Fruit fly (Drosophila melanogaster) whole organism, adult: Measurements from ENCODE around the gene Efr.

ENCODE experiments used
- CG11617 ChIP-seq: fragments of 200-800 bp; sonication (Bioruptor generic); optimal IDR thresholded peaks from 2 replicates; lab custom pipeline; 2017; ENCODE audit warnings: mild to moderate bottlenecking, missing biosample characterization, missing genetic modification reagents, missing genetic modification characterization
- CG12768 ChIP-seq: fragments of 200-800 bp; sonication (Bioruptor generic); optimal IDR thresholded peaks from 2 replicates; lab custom pipeline; 2017; ENCODE audit warnings: missing biosample characterization, missing genetic modification characterization, mild to moderate bottlenecking, moderate library complexity, missing genetic modification reagents
- CG14711 ChIP-seq: fragments of 200-800 bp; sonication (Bioruptor generic); optimal IDR thresholded peaks from 2 replicates; lab custom pipeline; 2018; ENCODE audit warnings: missing biosample characterization, mild to moderate bottlenecking, missing genetic modification characterization, moderate library complexity
- CG1620 ChIP-seq: fragments of 200-800 bp; sonication (Bioruptor generic); optimal IDR thresholded peaks from 2 replicates; lab custom pipeline; 2016; ENCODE audit warnings: missing biosample characterization, missing genetic modification characterization
- CG33017 ChIP-seq: fragments of 200-800 bp; sonication (Bioruptor generic); optimal IDR thresholded peaks from 2 replicates; lab custom pipeline; 2018; ENCODE audit warnings: missing biosample characterization, mild to moderate bottlenecking, missing genetic modification characterization, moderate library complexity
- CG5204 ChIP-seq: fragments of 200-800 bp; sonication (Bioruptor generic); optimal IDR thresholded peaks from 2 replicates; lab custom pipeline; 2016; ENCODE audit warnings: missing biosample characterization, missing genetic modification characterization
- CG7045 ChIP-seq: fragments of 200-800 bp; sonication (Bioruptor generic); optimal IDR thresholded peaks from 2 replicates; lab custom pipeline; 2017; ENCODE audit warnings: missing biosample characterization, mild to moderate bottlenecking, missing genetic modification characterization
- CG7101 ChIP-seq: fragments of 200-800 bp; sonication (Bioruptor generic); optimal IDR thresholded peaks from 2 replicates; lab custom pipeline; 2018; ENCODE audit warnings: missing biosample characterization, mild to moderate bottlenecking, missing genetic modification characterization, moderate library complexity
- Clk ChIP-seq: fragments of 200-800 bp; sonication (Bioruptor generic); optimal IDR thresholded peaks from 2 replicates; lab custom pipeline; 2017; ENCODE audit warnings: missing biosample characterization, missing genetic modification characterization
- Crg-1 ChIP-seq: fragments of 200-800 bp; sonication (Bioruptor generic); optimal IDR thresholded peaks from 2 replicates; lab custom pipeline; 2016; ENCODE audit warnings: missing biosample characterization, missing genetic modification characterization
- Hr96 ChIP-seq: fragments of 200-800 bp; sonication (Bioruptor generic); optimal IDR thresholded peaks from 2 replicates; lab custom pipeline; 2016; ENCODE audit warnings: missing biosample characterization, missing genetic modification characterization
- Mnt ChIP-seq: fragments of 200-800 bp; sonication (Bioruptor generic); optimal IDR thresholded peaks from 2 replicates; lab custom pipeline; 2016; ENCODE audit warnings: missing biosample characterization, mild to moderate bottlenecking, missing genetic modification characterization
- bab1 ChIP-seq: fragments of 200-800 bp; sonication (Bioruptor generic); optimal IDR thresholded peaks from 3 replicates; lab custom pipeline; 2019; ENCODE audit warnings: missing biosample characterization, mild to moderate bottlenecking, missing genetic modification characterization, moderate library complexity
- cic ChIP-seq: fragments of 200-800 bp; sonication (Bioruptor generic); optimal IDR thresholded peaks from 2 replicates; lab custom pipeline; 2017; ENCODE audit warnings: missing biosample characterization, mild to moderate bottlenecking, missing genetic modification characterization, moderate library complexity
- cnc ChIP-seq, 2 experiments: fragments of >200 bp; optimal IDR thresholded peaks; 2 replicates each; lab custom pipeline; 2017
- kay ChIP-seq: fragments of 200-800 bp; sonication (Bioruptor generic); peaks from one replicate; lab custom pipeline; 2016; ENCODE audit warnings: missing biosample characterization, missing genetic modification characterization, borderline replicate concordance
- ovo ChIP-seq: fragments of 200-800 bp; sonication (Bioruptor generic); optimal IDR thresholded peaks from 2 replicates; lab custom pipeline; 2016; ENCODE audit warnings: missing biosample characterization, missing genetic modification characterization
- pad ChIP-seq: fragments of 200-800 bp; sonication (Bioruptor generic); optimal IDR thresholded peaks from 3 replicates; lab custom pipeline; 2017; ENCODE audit warnings: missing biosample characterization, missing genetic modification characterization, mild to moderate bottlenecking, moderate library complexity, missing genetic modification reagents
- tj ChIP-seq: fragments of 200-800 bp; sonication (Bioruptor generic); optimal IDR thresholded peaks from 3 replicates; lab custom pipeline; 2017; ENCODE audit warnings: missing biosample characterization, mild to moderate bottlenecking, missing genetic modification characterization, moderate library complexity
- toe ChIP-seq: fragments of 200-800 bp; sonication (Bioruptor generic); optimal IDR thresholded peaks from 2 replicates; lab custom pipeline; 2016; ENCODE audit warnings: missing biosample characterization, missing genetic modification characterization

The Efr gene

DNA sequence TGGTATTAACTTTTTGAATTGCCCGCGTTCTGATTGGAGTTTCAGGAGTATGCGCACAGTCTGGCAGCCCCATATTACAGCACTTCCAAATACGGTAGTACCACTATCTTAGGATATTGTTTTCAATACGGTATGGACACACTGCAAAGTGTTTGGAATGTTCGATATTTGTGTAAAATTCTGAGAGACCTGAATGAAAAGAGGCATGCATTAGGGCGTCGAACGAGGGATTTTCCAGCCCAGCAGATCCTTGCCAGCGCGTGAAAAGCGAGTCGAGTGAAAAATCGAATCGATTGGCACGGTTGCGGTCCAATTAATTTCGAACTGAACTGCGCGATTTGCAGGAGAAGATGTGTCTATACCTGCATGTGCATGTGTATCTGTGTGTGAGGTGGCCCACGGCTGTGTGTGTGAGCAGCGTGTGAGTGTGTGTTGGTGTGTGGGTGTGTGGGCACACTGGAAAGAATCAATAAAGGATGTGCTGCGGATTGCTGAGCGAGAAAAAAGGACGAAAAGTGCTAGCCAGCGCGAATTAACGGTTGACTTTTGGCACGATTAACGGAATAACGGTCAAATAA, 5.8 kb downstream of the Efr start, which contains the start of gene dtn:
dtn (plus strand) TSS at position 176 of the 578 bp plus-strand sequence.
- peak; percentile 18 for TF ChIP-seq Mnt (GFP tag; lab: Kevin White, UChicago)
- TF ChIP-seq pad (GFP tag; lab: Kevin White, UChicago) = peak; percentile 30
- TF ChIP-seq CG7101 (tag; lab: Kevin White, UChicago) = no peak

DNA sequence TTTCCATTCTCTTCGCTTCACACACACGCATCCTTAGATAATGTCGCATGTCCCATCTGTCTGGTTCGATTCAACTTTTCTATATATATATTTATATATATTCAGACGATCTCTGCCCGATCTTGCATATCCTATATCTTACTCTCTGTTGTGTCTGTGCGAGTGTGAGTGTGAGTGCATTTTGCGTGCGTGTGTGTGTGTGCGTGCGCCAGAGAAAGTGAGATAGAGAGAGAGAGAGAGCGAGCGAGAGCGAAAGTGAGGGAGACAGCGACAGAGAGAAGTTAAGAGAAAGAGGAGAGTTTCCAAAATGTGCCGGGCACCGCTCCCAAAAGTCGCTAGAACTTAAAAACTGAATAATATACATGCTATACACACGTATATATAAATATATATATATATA, 12.0 kb downstream of the Efr start:
- no peak for TF ChIP-seq ovo (GFP tag; lab: Kevin White, UChicago)
- no peak for TF ChIP-seq Crg-1 (GFP tag; lab: Kevin White, UChicago)
- no peak for TF ChIP-seq Hr96 (GFP tag; lab: Kevin White, UChicago)
- TF ChIP-seq bab1 (GFP tag; lab: Kevin White, UChicago) = no peak
- no peak for TF ChIP-seq kay (GFP tag; lab: Kevin White, UChicago)
- TF ChIP-seq tj = no peak
- TF ChIP-seq toe (GFP tag; lab: Kevin White, UChicago) = no peak
- no peak for TF ChIP-seq CG12768 (GFP tag; lab: Kevin White, UChicago)
- TF ChIP-seq Mnt (GFP tag; lab: Kevin White, UChicago) = no peak
- TF ChIP-seq cnc (optimal IDR thresholded peaks at IDR 0.05; lab: Kevin White, UChicago) = no peak
- TF ChIP-seq CG7045 (GFP tag; lab: Kevin White, UChicago) = no peak
- TF ChIP-seq CG33017 (tag; lab: Kevin White, UChicago) = no peak
- TF ChIP-seq CG11617 (GFP tag; lab: Kevin White, UChicago) = no peak
- no peak for TF ChIP-seq Clk (GFP tag; lab: Kevin White, UChicago)
- TF ChIP-seq CG14711 (tag; lab: Kevin White, UChicago) = no peak
- TF ChIP-seq CG1620 (GFP tag; lab: Kevin White, UChicago) = no peak
- no peak for TF ChIP-seq CG5204 (GFP tag; lab: Kevin White, UChicago)

- TF ChIP-seq CG12768 (GFP tag; lab: Kevin White, UChicago) (no peak), Clk (GFP tag; lab: Kevin White, UChicago) (no peak), CG7101 (tag; lab: Kevin White, UChicago) (no peak), cic (no peak), CG33017 (tag; lab: Kevin White, UChicago) (no peak), ovo (GFP tag; lab: Kevin White, UChicago) (no peak), CG5204 (GFP tag; lab: Kevin White, UChicago) (no peak), toe (GFP tag; lab: Kevin White, UChicago) (no peak), Crg-1 (GFP tag; lab: Kevin White, UChicago) (no peak), kay (GFP tag; lab: Kevin White, UChicago) (no peak), CG11617 (GFP tag; lab: Kevin White, UChicago) (no peak), tj (no peak), CG1620 (GFP tag; lab: Kevin White, UChicago) (no peak), CG14711 (tag; lab: Kevin White, UChicago) (no peak), Mnt (GFP tag; lab: Kevin White, UChicago) (no peak)
Observed at dm6 chrX:6237015-6237414, 17.3 kb downstream of the Efr start, which contains the start of gene CG14445. TSS of gene CG14445 (plus strand) at chrX:6237315.

DNA sequence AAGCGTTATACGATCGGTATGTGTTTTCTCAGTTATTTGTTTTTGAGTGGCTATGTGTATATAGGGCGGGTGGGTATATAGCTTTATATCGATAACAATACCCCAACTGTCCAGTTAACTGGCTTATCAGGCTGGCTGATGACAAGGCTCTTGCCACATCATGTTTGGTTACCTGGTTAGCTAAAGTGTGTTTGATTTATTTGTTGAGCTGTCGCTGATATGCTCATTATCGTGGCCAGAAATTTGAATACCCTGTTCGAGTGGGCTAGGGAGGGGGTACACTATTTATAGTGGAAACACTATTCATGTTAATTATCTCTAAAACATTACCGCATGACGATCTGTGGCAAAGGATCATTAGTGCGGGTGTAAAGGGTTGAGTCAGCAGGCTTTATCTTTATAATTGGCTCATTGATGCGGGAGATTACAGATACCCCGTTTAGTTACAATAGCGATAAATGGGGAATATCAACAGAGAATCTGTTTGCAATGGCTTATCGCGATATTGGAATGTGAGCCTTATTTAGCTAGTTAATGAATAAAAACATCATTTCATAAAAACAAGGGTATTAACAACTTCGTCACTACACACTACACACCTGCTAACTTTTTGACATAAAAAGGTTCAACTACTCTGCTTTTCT, 33.3 kb downstream of the Efr start:
- TF ChIP-seq tj (no peak), bab1 (GFP tag; lab: Kevin White, UChicago) (no peak), pad (GFP tag; lab: Kevin White, UChicago) (no peak), CG14711 (tag; lab: Kevin White, UChicago) (no peak), cic (no peak), CG12768 (GFP tag; lab: Kevin White, UChicago) (no peak), ovo (GFP tag; lab: Kevin White, UChicago) (no peak), Crg-1 (GFP tag; lab: Kevin White, UChicago) (no peak), toe (GFP tag; lab: Kevin White, UChicago) (no peak), kay (GFP tag; lab: Kevin White, UChicago) (no peak), CG7101 (tag; lab: Kevin White, UChicago) (no peak), Clk (GFP tag; lab: Kevin White, UChicago) (no peak), Mnt (GFP tag; lab: Kevin White, UChicago) (no peak), Hr96 (GFP tag; lab: Kevin White, UChicago) (no peak), CG33017 (tag; lab: Kevin White, UChicago) (no peak), CG7045 (GFP tag; lab: Kevin White, UChicago) (no peak), CG11617 (GFP tag; lab: Kevin White, UChicago) (no peak), CG1620 (GFP tag; lab: Kevin White, UChicago) (no peak), CG5204 (GFP tag; lab: Kevin White, UChicago) (no peak)

- no peak for TF ChIP-seq CG1620 (GFP tag; lab: Kevin White, UChicago)
- TF ChIP-seq CG7045 (GFP tag; lab: Kevin White, UChicago) = no peak
- TF ChIP-seq CG5204 (GFP tag; lab: Kevin White, UChicago) = no peak
- TF ChIP-seq bab1 (GFP tag; lab: Kevin White, UChicago) = no peak
- TF ChIP-seq tj = no peak
- TF ChIP-seq pad (GFP tag; lab: Kevin White, UChicago) = no peak
- no peak for TF ChIP-seq CG33017 (tag; lab: Kevin White, UChicago)
- TF ChIP-seq Clk (GFP tag; lab: Kevin White, UChicago) = no peak
- TF ChIP-seq CG12768 (GFP tag; lab: Kevin White, UChicago) = no peak
- TF ChIP-seq Crg-1 (GFP tag; lab: Kevin White, UChicago) = no peak
- no peak for TF ChIP-seq toe (GFP tag; lab: Kevin White, UChicago)
Observed at dm6 chrX:6253701-6254100, 33.9 kb downstream of the Efr start.
